Worm (Caenorhabditis elegans) whole organism, early embryonic: ENCODE results near the gene ZK1067.4.

Experiments
- B0310.2 ChIP-seq: sonication (generic microtip); optimal IDR thresholded peaks from 2 replicates; lab custom pipeline; 2016; ENCODE audit warnings: mild to moderate bottlenecking, missing genetic modification characterization, missing compliant biosample characterization
- F13C5.2 ChIP-seq: sonication (generic microtip); optimal IDR thresholded peaks from 2 replicates; lab custom pipeline; 2017; ENCODE audit warnings: mild to moderate bottlenecking, missing genetic modification characterization, inconsistent platforms, missing compliant biosample characterization
- aly-1 ChIP-seq: sonication (generic microtip); optimal IDR thresholded peaks from 2 replicates; lab custom pipeline; 2016; ENCODE audit warnings: missing genetic modification characterization, missing compliant biosample characterization
- ama-1 ChIP-seq: fragments of 150-350 bp; optimal IDR thresholded peaks from 2 replicates; lab custom pipeline; 2014
- ceh-13 ChIP-seq: fragments of 200-800 bp; sonication (Bioruptor generic); optimal IDR thresholded peaks from 2 replicates; lab custom pipeline; 2018; ENCODE audit warnings: mild to moderate bottlenecking, missing genetic modification characterization, missing compliant biosample characterization
- ceh-36 ChIP-seq: sonication (generic microtip); optimal IDR thresholded peaks from 2 replicates; lab custom pipeline; 2016; ENCODE audit warnings: missing genetic modification characterization, inconsistent platforms, missing compliant biosample characterization
- ets-7 ChIP-seq: sonication (generic microtip); optimal IDR thresholded peaks from 2 replicates; lab custom pipeline; 2016; ENCODE audit warnings: missing genotype, missing genetic modification characterization, missing compliant biosample characterization
- flt-1 ChIP-seq: fragments of 200-800 bp; sonication (Bioruptor generic); IDR thresholded peaks from 2 replicates; pipeline ENCODE4 v1.3.6; 2022; ENCODE audit warnings: missing genetic modification characterization, missing compliant biosample characterization
- hmbx-1 ChIP-seq: sonication (generic microtip); optimal IDR thresholded peaks from 2 replicates; lab custom pipeline; 2016; ENCODE audit warnings: mild to moderate bottlenecking, missing genetic modification characterization, missing compliant biosample characterization
- hmg-4 ChIP-seq: fragments of 200-800 bp; sonication (Bioruptor generic); optimal IDR thresholded peaks from 2 replicates; lab custom pipeline; 2018; ENCODE audit warnings: mild to moderate bottlenecking, missing genetic modification characterization, missing compliant biosample characterization
- hnd-1 ChIP-seq: sonication (generic microtip); optimal IDR thresholded peaks from 2 replicates; lab custom pipeline; 2016; ENCODE audit warnings: missing genetic modification characterization, missing compliant biosample characterization
- pes-1 ChIP-seq: fragments of 200-800 bp; sonication (Bioruptor generic); IDR thresholded peaks from 2 replicates; pipeline ENCODE4 v1.3.6; 2022; ENCODE audit warnings: missing genetic modification reagents, missing genetic modification characterization, missing compliant biosample characterization
- scrt-1 ChIP-seq: fragments of 200-800 bp; sonication (Bioruptor generic); IDR thresholded peaks from 2 replicates; pipeline ENCODE4 v1.3.6; 2022; ENCODE audit warnings: missing genetic modification characterization, missing compliant biosample characterization
- sea-1 ChIP-seq: fragments of 200-800 bp; sonication (Bioruptor generic); conservative IDR thresholded peaks from 2 replicates; pipeline ENCODE4 v1.3.6; 2022; ENCODE audit warnings: missing genetic modification characterization, missing compliant biosample characterization
- tbx-11 ChIP-seq: fragments of 200-800 bp; sonication (Bioruptor generic); IDR thresholded peaks from 2 replicates; pipeline ENCODE4 v1.3.6; 2022; ENCODE audit warnings: missing genetic modification characterization, missing compliant biosample characterization
- tbx-37 ChIP-seq: fragments of 200-800 bp; sonication (Bioruptor generic); conservative IDR thresholded peaks from 2 replicates; pipeline ENCODE4 v1.3.6; 2022; ENCODE audit warnings: missing genetic modification reagents, missing genetic modification characterization, missing compliant biosample characterization
- tra-4 ChIP-seq: sonication (generic microtip); optimal IDR thresholded peaks from 2 replicates; lab custom pipeline; 2017; ENCODE audit warnings: missing genetic modification characterization, missing compliant biosample characterization

Gene ZK1067.4

DNA sequence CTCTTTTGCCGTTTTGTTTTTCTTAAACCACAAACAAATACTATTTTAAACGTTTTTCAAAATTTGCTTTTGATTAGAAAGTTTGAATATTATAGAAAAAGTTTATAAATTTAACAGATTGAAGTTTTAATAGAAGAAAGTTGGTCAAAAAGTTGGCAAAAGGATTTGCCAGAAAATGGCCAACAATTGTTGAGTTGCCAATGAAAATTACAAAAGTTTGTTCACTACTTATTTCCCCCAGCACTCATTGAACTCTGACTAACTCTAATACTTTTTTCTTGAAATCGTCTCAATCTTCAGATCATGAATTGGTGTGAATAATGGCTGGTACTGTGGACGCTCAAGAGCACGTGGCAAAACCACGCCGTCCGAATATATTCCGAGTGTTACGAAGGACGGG lies at the start of gene ZK1067.4:
Gene ZK1067.4 (plus strand): TSS at position 301 of the 400 bp plus-strand sequence.
- TF ChIP-seq hnd-1 (tag; lab: Kevin White, UChicago) = no peak
- no peak for TF ChIP-seq flt-1
- TF ChIP-seq ets-7 (tag; lab: Kevin White, UChicago) = no peak
- TF ChIP-seq hmg-4 = no peak
- no peak for TF ChIP-seq F13C5.2 (tag; lab: Kevin White, UChicago)
- TF ChIP-seq B0310.2 = no peak
- TF ChIP-seq sea-1 (GFP tag; lab: Robert Waterston, UW) = no peak
- TF ChIP-seq scrt-1 (GFP tag; lab: Robert Waterston, UW) = no peak
- TF ChIP-seq tbx-37 (GFP tag; lab: Robert Waterston, UW) = no peak
- no peak for TF ChIP-seq aly-1 (tag; lab: Kevin White, UChicago)
- TF ChIP-seq ama-1 = no peak
- no peak for TF ChIP-seq pes-1 (GFP tag; lab: Robert Waterston, UW)
- no peak for TF ChIP-seq tbx-11
- TF ChIP-seq ceh-36 (tag; lab: Kevin White, UChicago) = no peak
- no peak for TF ChIP-seq tra-4 (tag; lab: Kevin White, UChicago)
- TF ChIP-seq hmbx-1 (tag; lab: Kevin White, UChicago) = no peak
- TF ChIP-seq ceh-13 = no peak

DNA sequence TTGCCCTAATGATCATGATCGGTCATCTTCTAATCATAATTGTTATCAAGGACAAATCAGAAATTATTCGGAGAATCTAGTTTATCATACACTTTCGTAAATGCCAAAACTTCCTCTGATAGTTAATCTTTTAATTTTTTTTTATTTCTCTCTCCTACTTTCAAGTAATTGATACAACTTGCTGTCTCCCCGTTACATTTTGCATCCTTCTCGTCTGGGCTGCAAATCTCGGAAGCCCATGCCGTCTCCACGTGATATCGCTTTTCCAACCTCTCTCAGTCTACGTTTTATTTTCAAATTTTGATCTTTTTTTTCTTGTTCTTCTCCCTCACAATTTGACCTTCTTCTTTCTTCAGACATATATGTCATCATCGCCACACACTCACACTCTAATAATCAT lies 49.2 kb upstream of the ZK1067.4 start, which contains the start of gene rhy-1:
Gene rhy-1 (plus strand): TSS at position 357 of the 400 bp plus-strand sequence.
- TF ChIP-seq ets-7 (tag; lab: Kevin White, UChicago) = no peak
- TF ChIP-seq tbx-37 (GFP tag; lab: Robert Waterston, UW) = no peak

DNA sequence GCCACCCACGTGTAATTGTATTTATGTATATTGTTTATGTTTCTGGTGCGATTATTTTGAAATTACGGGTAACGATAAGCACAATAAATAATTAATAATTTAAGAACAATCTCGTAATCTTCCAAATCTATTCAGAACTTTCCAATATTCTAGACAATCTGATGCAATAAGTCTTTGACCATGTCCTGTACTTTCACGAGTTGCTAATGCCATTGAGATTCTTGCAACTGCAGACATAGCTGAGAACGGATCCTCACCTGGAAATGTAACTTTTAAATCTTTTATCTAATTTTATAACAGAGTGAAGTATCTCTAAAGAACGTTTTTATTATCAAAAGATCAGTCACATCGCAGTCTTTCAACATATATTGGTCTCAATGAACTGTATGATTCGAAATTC lies 46.8 kb upstream of the ZK1067.4 start:
- TF ChIP-seq tra-4 (tag; lab: Kevin White, UChicago) (no peak), ama-1 (peak; percentile 26)

DNA sequence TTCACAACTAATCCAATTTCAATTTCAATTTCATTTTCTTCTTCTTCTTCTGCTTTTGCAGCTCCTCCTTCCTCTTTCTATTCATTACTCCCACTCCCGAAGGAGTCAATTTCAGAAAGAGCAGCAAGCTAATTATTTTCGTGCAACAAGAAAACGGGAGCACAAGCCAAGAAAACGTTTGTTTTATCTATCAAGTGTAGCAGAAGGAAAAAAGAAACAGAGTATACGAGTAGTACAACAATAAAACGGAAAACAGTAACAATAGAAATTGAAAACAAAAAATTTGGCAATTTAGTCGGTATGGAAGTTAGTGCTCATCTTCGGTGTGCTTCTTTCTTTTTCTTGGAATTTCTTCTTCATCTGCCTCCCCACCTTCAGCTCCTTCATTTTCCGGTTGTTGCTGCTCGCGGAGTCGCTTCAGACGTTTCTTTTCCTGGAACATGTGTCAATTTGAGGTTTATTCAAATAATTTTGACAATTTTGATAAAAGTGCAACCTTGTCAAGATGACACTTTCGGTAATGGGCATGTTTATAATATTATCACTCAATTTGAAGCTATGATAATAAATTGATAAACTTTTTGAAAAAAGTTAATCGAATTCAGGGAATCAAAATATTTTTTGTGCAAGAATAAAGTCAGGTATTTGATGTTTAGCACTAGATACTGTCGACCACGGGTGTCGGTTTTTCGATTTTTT lies 44.3 kb upstream of the ZK1067.4 start, which contains the start of gene W07A12.8:
Gene W07A12.8 (minus strand): TSS at position 51 of the 699 bp plus-strand sequence.
- TF ChIP-seq hnd-1 (tag; lab: Kevin White, UChicago) = no peak
- TF ChIP-seq ama-1 = no peak
- no peak for TF ChIP-seq F13C5.2 (tag; lab: Kevin White, UChicago)

DNA sequence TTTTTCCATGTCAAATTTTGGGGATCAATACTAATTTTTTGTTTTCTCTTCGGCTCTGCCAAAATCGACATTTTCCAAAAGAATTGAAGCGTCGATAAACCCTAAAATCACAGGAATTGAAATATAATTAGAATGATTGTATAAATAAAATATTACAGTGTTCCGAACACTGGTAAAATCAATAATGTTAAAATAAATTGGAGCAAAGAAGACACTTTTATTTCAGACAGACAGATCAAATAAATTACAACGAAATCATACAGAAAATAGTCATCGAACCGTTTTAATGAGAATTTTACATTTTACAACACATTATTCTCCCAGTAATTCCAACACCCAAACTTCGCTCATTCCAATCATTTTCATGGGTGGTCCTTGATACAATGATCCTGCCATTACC lies 42.4 kb upstream of the ZK1067.4 start, which contains the start of gene T23G7.3:
Gene T23G7.3 (minus strand): TSS at position 101 of the 400 bp plus-strand sequence.
- no peak for TF ChIP-seq ets-7 (tag; lab: Kevin White, UChicago)
- TF ChIP-seq B0310.2 = no peak
- TF ChIP-seq hmbx-1 (tag; lab: Kevin White, UChicago) = no peak
- TF ChIP-seq hnd-1 (tag; lab: Kevin White, UChicago) = no peak
- no peak for TF ChIP-seq F13C5.2 (tag; lab: Kevin White, UChicago)
- TF ChIP-seq sea-1 (GFP tag; lab: Robert Waterston, UW) = no peak
- TF ChIP-seq tbx-37 (GFP tag; lab: Robert Waterston, UW) = no peak
- TF ChIP-seq scrt-1 (GFP tag; lab: Robert Waterston, UW) = no peak
- no peak for TF ChIP-seq ama-1
- TF ChIP-seq ceh-36 (tag; lab: Kevin White, UChicago) = no peak

DNA sequence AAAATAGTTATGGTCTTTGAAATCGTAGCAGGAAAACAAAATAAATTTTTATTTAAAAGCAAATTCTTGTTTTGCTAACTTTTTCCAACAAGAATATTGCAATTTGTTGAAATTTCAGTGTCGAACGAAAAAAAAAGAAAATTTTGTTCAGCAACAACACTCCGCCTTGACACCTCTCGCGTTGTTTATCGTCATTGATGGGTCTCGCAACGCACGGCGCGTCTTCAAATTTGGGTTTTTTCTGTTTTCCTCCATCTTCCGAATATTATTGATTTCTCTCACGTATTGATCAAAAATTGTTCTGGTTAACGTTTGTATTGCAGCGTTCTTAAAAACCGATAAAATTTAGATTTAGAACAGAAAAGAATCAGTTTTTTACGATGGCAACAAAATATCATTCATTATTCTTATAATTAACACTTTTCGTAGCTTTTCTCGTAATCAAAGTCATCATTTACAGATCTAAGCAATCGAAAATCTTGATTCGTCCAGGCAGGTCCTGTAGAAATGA lies 40.7 kb upstream of the ZK1067.4 start, which contains the start of gene dpl-1:
Gene dpl-1 (plus strand): TSS at position 461 of the 511 bp plus-strand sequence.
- no peak for TF ChIP-seq sea-1 (GFP tag; lab: Robert Waterston, UW)
- no peak for TF ChIP-seq hnd-1 (tag; lab: Kevin White, UChicago)
- TF ChIP-seq tra-4 (tag; lab: Kevin White, UChicago) = no peak
- TF ChIP-seq aly-1 (tag; lab: Kevin White, UChicago) = no peak
- TF ChIP-seq B0310.2 = no peak
- TF ChIP-seq ceh-13 = no peak

DNA sequence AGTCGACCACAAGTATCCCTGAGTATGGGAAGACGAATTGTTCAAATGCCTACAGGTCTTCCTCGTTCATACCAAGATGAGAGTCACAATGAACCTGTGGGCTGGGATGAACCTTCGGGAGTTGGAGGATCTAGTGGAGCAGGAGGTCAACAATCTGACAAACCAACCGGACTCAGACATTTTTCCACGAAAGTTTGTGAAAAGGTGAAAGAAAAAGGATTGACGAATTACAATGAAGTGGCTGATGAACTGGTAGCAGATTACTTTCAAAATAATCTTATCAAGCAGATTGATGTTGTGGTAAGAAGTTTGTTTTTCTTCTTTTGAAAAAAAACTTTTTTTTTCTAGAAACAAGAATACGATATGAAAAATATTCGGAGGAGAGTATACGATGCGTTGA lies 40.1 kb upstream of the ZK1067.4 start:
- TF ChIP-seq B0310.2 = no peak
- no peak for TF ChIP-seq tbx-11
- TF ChIP-seq tbx-37 (GFP tag; lab: Robert Waterston, UW) = no peak
- no peak for TF ChIP-seq F13C5.2 (tag; lab: Kevin White, UChicago)
- no peak for TF ChIP-seq hmbx-1 (tag; lab: Kevin White, UChicago)
- TF ChIP-seq ceh-13 = no peak
- no peak for TF ChIP-seq hmg-4
- no peak for TF ChIP-seq sea-1 (GFP tag; lab: Robert Waterston, UW)
- TF ChIP-seq aly-1 (tag; lab: Kevin White, UChicago) = no peak
- TF ChIP-seq pes-1 (GFP tag; lab: Robert Waterston, UW) = no peak
- no peak for TF ChIP-seq hnd-1 (tag; lab: Kevin White, UChicago)
- TF ChIP-seq tra-4 (tag; lab: Kevin White, UChicago) = no peak
- TF ChIP-seq ceh-36 (tag; lab: Kevin White, UChicago) = no peak
- no peak for TF ChIP-seq flt-1
- no peak for TF ChIP-seq ama-1
- TF ChIP-seq ets-7 (tag; lab: Kevin White, UChicago) = no peak
- no peak for TF ChIP-seq scrt-1 (GFP tag; lab: Robert Waterston, UW)

DNA sequence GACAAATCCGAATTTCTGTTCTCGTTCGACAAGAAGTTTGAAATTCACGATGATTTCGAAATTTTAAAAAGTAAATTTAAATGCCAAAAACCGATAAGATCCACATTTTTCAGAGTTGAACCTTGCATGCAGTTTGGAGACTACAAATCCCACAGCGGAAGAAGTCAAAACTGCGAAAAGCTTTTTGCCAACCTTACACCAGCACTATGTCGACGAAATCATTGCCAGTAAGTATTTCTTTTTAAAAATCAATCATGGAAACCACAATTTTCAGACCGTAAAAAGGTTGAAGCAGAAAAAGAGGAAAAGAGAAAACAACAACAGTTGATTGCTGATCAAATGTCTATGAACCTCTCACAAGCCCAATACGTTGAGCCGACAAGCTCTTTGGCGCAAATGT lies 39.3 kb upstream of the ZK1067.4 start:
- TF ChIP-seq B0310.2 (no peak), pes-1 (GFP tag; lab: Robert Waterston, UW) (no peak), ceh-13 (no peak), hmbx-1 (tag; lab: Kevin White, UChicago) (no peak), ama-1 (no peak), tbx-37 (GFP tag; lab: Robert Waterston, UW) (no peak), aly-1 (tag; lab: Kevin White, UChicago) (no peak), tra-4 (tag; lab: Kevin White, UChicago) (no peak), ets-7 (tag; lab: Kevin White, UChicago) (no peak), hmg-4 (no peak), ceh-36 (tag; lab: Kevin White, UChicago) (no peak), flt-1 (no peak), tbx-11 (no peak), scrt-1 (GFP tag; lab: Robert Waterston, UW) (no peak), hnd-1 (tag; lab: Kevin White, UChicago) (no peak), F13C5.2 (tag; lab: Kevin White, UChicago) (no peak), sea-1 (GFP tag; lab: Robert Waterston, UW) (no peak)
